Worm (Caenorhabditis elegans) whole organism, L1 larva: Measurements from ENCODE around the gene srp-6.
"Not testable (repeated sequence)": the region's sequence is repeated elsewhere in the genome, so short reads cannot be mapped to it uniquely, and the experiment has no call there.

Experiments used
- C16A3.4 ChIP-seq: fragments of 150-350 bp; optimal IDR thresholded peaks from 2 replicates; lab custom pipeline; 2014; ENCODE audit warnings: missing biosample characterization, missing genetic modification characterization
- C34B4.2 ChIP-seq: sonication (generic microtip); optimal IDR thresholded peaks from 2 replicates; lab custom pipeline; 2017; ENCODE audit warnings: mild to moderate bottlenecking, missing genetic modification characterization, missing compliant biosample characterization
- Y116A8C.19 ChIP-seq: sonication (generic microtip); optimal IDR thresholded peaks from 2 replicates; lab custom pipeline; 2016; ENCODE audit warnings: missing compliant biosample characterization, missing genetic modification characterization, borderline replicate concordance
- blmp-1 ChIP-seq: fragments of 150-350 bp; optimal IDR thresholded peaks from 2 replicates; lab custom pipeline; 2014; ENCODE audit warnings: missing biosample characterization, missing genetic modification characterization
- ceh-8 ChIP-seq: fragments of 200-800 bp; sonication (Bioruptor generic); optimal IDR thresholded peaks from 2 replicates; lab custom pipeline; 2018; ENCODE audit warnings: mild to moderate bottlenecking, missing genetic modification characterization, moderate library complexity, missing compliant biosample characterization
- ceh-90 ChIP-seq: sonication (generic microtip); optimal IDR thresholded peaks from 2 replicates; lab custom pipeline; 2016; ENCODE audit warnings: missing genetic modification characterization, missing compliant biosample characterization
- egl-13 ChIP-seq: sonication (generic microtip); optimal IDR thresholded peaks from 2 replicates; lab custom pipeline; 2016; ENCODE audit warnings: missing genotype, missing genetic modification reagents, missing genetic modification characterization, missing compliant biosample characterization
- egl-27 ChIP-seq, 2 experiments: fragments of 150-350 bp in 1 of 2; sonication (generic microtip); optimal IDR thresholded peaks; 3 replicates each; lab custom pipeline; 2017 to 2018; ENCODE audit warnings: missing biosample characterization in 2 of 2, missing genetic modification characterization in 2 of 2, missing genetic modification reagents in 2 of 2
- fkh-8 ChIP-seq: sonication (generic microtip); optimal IDR thresholded peaks from 2 replicates; lab custom pipeline; 2016; ENCODE audit warnings: mild to moderate bottlenecking, missing genetic modification characterization, missing compliant biosample characterization
- fos-1 ChIP-seq: fragments of 150-350 bp; optimal IDR thresholded peaks from 2 replicates; lab custom pipeline; 2014; ENCODE audit warnings: missing biosample characterization, missing genetic modification characterization
- grh-1 ChIP-seq: fragments of 200-800 bp; sonication (Bioruptor generic); IDR thresholded peaks from 2 replicates; pipeline ENCODE4 v1.3.6; 2022; ENCODE audit warnings: missing genetic modification reagents, missing genetic modification characterization, missing compliant biosample characterization
- hlh-17 ChIP-seq: fragments of 200-800 bp; sonication (Bioruptor generic); optimal IDR thresholded peaks from 2 replicates; lab custom pipeline; 2018; ENCODE audit warnings: missing genetic modification characterization, mild to moderate bottlenecking, missing compliant biosample characterization, moderate library complexity, borderline replicate concordance
- hlh-4 ChIP-seq: sonication (generic microtip); optimal IDR thresholded peaks from 2 replicates; lab custom pipeline; 2016; ENCODE audit warnings: mild to moderate bottlenecking, missing genetic modification characterization, missing compliant biosample characterization
- hpl-2 ChIP-seq: fragments of 150-350 bp; optimal IDR thresholded peaks from 2 replicates; lab custom pipeline; 2014; ENCODE audit warnings: missing biosample characterization, missing genetic modification reagents, missing genetic modification characterization
- lin-15B ChIP-seq: fragments of 150-350 bp; sonication (generic microtip); optimal IDR thresholded peaks from 3 replicates; lab custom pipeline; 2014; ENCODE audit warnings: missing biosample characterization, missing genetic modification characterization
- lin-35 ChIP-seq, 2 experiments: fragments of 150-350 bp; optimal IDR thresholded peaks; 2 replicates each; lab custom pipeline; 2014; ENCODE audit warnings: missing biosample characterization in 2 of 2, missing genetic modification characterization in 2 of 2, missing genetic modification reagents in 2 of 2
- lir-3 ChIP-seq: sonication (generic microtip); optimal IDR thresholded peaks from 2 replicates; lab custom pipeline; 2016; ENCODE audit warnings: mild to moderate bottlenecking, missing genetic modification characterization, moderate library complexity, missing compliant biosample characterization; ENCODE audit not compliant: poor library complexity
- mab-9 ChIP-seq: fragments of 200-800 bp; sonication (Bioruptor generic); IDR thresholded peaks from 2 replicates; pipeline ENCODE4 v1.3.6; 2022; ENCODE audit warnings: missing genetic modification reagents, missing genetic modification characterization, missing compliant biosample characterization
- mdl-1 ChIP-seq, 2 experiments: fragments of 150-350 bp; optimal IDR thresholded peaks; 2 replicates each; lab custom pipeline; 2014 to 2017; ENCODE audit warnings: missing biosample characterization in 2 of 2, missing genetic modification characterization in 2 of 2, inconsistent platforms in 1 of 2
- mef-2 ChIP-seq: fragments of 150-350 bp; optimal IDR thresholded peaks from 2 replicates; lab custom pipeline; 2014; ENCODE audit warnings: missing biosample characterization, missing genetic modification characterization
- mep-1 ChIP-seq: fragments of 150-350 bp; optimal IDR thresholded peaks from 2 replicates; lab custom pipeline; 2014; ENCODE audit warnings: missing biosample characterization, missing genetic modification characterization
- nhr-12 ChIP-seq: sonication (generic microtip); optimal IDR thresholded peaks from 2 replicates; lab custom pipeline; 2017; ENCODE audit warnings: missing biosample characterization, missing genetic modification characterization
- nhr-19 ChIP-seq: fragments of 200-800 bp; sonication (Bioruptor generic); conservative IDR thresholded peaks from 2 replicates; pipeline ENCODE4 v1.3.6; 2022; ENCODE audit warnings: missing genetic modification characterization, missing compliant biosample characterization
- nhr-20 ChIP-seq: sonication (generic microtip); optimal IDR thresholded peaks from 2 replicates; lab custom pipeline; 2016; ENCODE audit warnings: mild to moderate bottlenecking, missing genetic modification characterization, missing compliant biosample characterization
- nhr-47 ChIP-seq: sonication (generic microtip); optimal IDR thresholded peaks from 2 replicates; lab custom pipeline; 2016; ENCODE audit warnings: mild to moderate bottlenecking, missing genetic modification characterization, moderate library complexity, missing compliant biosample characterization
- nhr-71 ChIP-seq: sonication (generic microtip); optimal IDR thresholded peaks from 2 replicates; lab custom pipeline; 2016; ENCODE audit warnings: mild to moderate bottlenecking, missing genetic modification characterization, moderate library complexity, missing compliant biosample characterization
- nhr-76 ChIP-seq: sonication (generic microtip); optimal IDR thresholded peaks from 2 replicates; lab custom pipeline; 2017; ENCODE audit warnings: missing biosample characterization, missing genetic modification characterization
- nhr-85 ChIP-seq: sonication (generic microtip); peaks from one replicate; lab custom pipeline; 2016; ENCODE audit warnings: missing genetic modification characterization, inconsistent platforms, missing compliant biosample characterization
- pag-3 ChIP-seq: sonication (generic microtip); optimal IDR thresholded peaks from 2 replicates; lab custom pipeline; 2017; ENCODE audit warnings: missing genetic modification characterization, mild to moderate bottlenecking, missing compliant biosample characterization, antibody characterized with exemption, borderline replicate concordance; ENCODE audit not compliant: insufficient read depth
- pax-3 ChIP-seq: fragments of 200-800 bp; sonication (Bioruptor generic); optimal IDR thresholded peaks from 2 replicates; lab custom pipeline; 2018; ENCODE audit warnings: mild to moderate bottlenecking, missing genetic modification characterization, moderate library complexity, missing compliant biosample characterization
- snpc-4 ChIP-seq: fragments of 150-350 bp; optimal IDR thresholded peaks from 2 replicates; lab custom pipeline; 2014; ENCODE audit warnings: missing biosample characterization, missing genetic modification characterization
- sox-4 ChIP-seq: sonication (generic microtip); optimal IDR thresholded peaks from 2 replicates; lab custom pipeline; 2016; ENCODE audit warnings: missing genetic modification characterization, missing compliant biosample characterization
- unc-62 ChIP-seq: fragments of 150-350 bp; optimal IDR thresholded peaks from 2 replicates; lab custom pipeline; 2014; ENCODE audit warnings: missing biosample characterization, missing genetic modification reagents, missing genetic modification characterization
- zag-1 ChIP-seq: fragments of 150-350 bp; optimal IDR thresholded peaks from 2 replicates; lab custom pipeline; 2014; ENCODE audit warnings: missing biosample characterization, missing genetic modification characterization

The srp-6 gene

ce11 chrV:7349541-7349940 is 36.4 kb downstream of the srp-6 start, which contains the start of gene nhr-149:
nhr-149 (minus strand) TSS chrV:7349641.
- TF ChIP-seq zag-1 (tag; lab: Kevin White, UChicago) (no peak), mdl-1 (tag; optimal IDR thresholded peaks at IDR 0.05; lab: Kevin White, UChicago) (no peak), grh-1 (GFP tag; lab: Robert Waterston, UW) (no peak), nhr-47 (tag; lab: Kevin White, UChicago) (no peak), mep-1 (tag; lab: Kevin White, UChicago) (no peak), nhr-12 (tag; lab: Kevin White, UChicago) (no peak), sox-4 (tag; lab: Kevin White, UChicago) (no peak), hlh-4 (tag; lab: Kevin White, UChicago) (no peak), nhr-20 (no peak), nhr-85 (no peak), ceh-90 (tag; lab: Kevin White, UChicago) (no peak), egl-27 (tag; optimal IDR thresholded peaks at IDR 0.05; lab: Kevin White, UChicago) (no peak), fkh-8 (tag; lab: Kevin White, UChicago) (no peak)

DNA sequence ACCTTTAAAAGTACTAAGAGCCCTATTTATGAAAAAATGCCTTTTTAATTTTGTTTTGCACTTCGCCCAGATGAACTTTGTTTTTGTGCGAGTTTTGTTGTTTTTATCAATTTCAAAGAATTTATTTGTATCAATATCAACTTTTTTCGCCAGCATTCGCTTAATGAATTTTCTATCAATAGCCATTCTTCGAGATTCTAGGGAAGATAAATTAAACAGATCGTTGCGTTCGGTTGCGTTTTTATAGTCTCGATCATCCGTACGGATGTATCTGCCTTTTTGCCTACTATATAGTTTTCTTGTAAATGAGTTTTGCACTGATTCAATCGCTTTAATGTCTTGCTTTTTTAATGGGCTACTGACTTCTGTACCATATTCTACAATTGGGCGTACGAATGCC is 40.4 kb downstream of the srp-6 start, which contains the start of gene nhr-147:
TSS of gene nhr-147 (plus strand) at position 301 of the 400 bp plus-strand sequence.
- not testable (repeated sequence) for TF ChIP-seq hlh-17 (GFP tag; lab: Kevin White, UChicago); lir-3 (tag; lab: Kevin White, UChicago); ceh-8 (GFP tag; lab: Kevin White, UChicago)

DNA sequence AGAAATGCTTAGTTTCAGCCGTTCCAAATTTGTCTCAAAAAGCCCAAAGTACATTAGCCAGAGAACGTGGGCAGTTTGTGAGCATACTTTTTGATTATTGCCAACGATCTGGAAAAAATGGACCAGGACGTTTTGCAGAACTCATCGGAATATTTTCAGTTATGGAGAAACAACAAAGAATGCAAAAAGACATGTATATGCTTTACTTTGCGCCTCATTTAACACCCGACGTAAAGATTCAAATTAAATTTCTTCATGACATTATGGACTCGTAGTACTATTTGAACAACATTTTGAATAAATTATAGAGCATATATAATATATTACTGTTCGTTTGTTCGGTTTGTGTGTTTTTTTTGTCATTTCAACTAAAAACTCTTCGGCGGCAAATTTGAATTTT is 42.4 kb downstream of the srp-6 start, which contains the start of gene srh-244:
TSS of gene srh-244 (plus strand) at position 301 of the 400 bp plus-strand sequence.
- TF ChIP-seq lin-15B = no peak
- no peak for TF ChIP-seq grh-1 (GFP tag; lab: Robert Waterston, UW)
- no peak for TF ChIP-seq fos-1
- no peak for TF ChIP-seq lin-35 (GFP tag; optimal IDR thresholded peaks at IDR 0.05; lab: Kevin White, UChicago)
- TF ChIP-seq pax-3 (tag; lab: Kevin White, UChicago) = no peak
- TF ChIP-seq ceh-90 (tag; lab: Kevin White, UChicago) = no peak
- TF ChIP-seq C16A3.4 (tag; lab: Kevin White, UChicago) = no peak
- no peak for TF ChIP-seq nhr-19 (GFP tag; lab: Robert Waterston, UW)
- no peak for TF ChIP-seq pag-3 (tag; lab: Kevin White, UChicago)
- TF ChIP-seq nhr-76 (tag; lab: Kevin White, UChicago) = no peak
- no peak for TF ChIP-seq unc-62
- no peak for TF ChIP-seq C34B4.2 (tag; lab: Kevin White, UChicago)
- TF ChIP-seq mab-9 (GFP tag; lab: Robert Waterston, UW) = no peak
- no peak for TF ChIP-seq nhr-71 (tag; lab: Kevin White, UChicago)
- no peak for TF ChIP-seq egl-13 (tag; lab: Kevin White, UChicago)
- TF ChIP-seq hpl-2 (GFP tag; lab: Kevin White, UChicago) = no peak
- no peak for TF ChIP-seq mef-2 (tag; lab: Kevin White, UChicago)
- no peak for TF ChIP-seq Y116A8C.19 (tag; lab: Kevin White, UChicago)
- no peak for TF ChIP-seq snpc-4 (tag; lab: Kevin White, UChicago)

- TF ChIP-seq blmp-1 (tag; lab: Kevin White, UChicago) (peak; percentile 2), nhr-19 (GFP tag; lab: Robert Waterston, UW) (no peak)
- TF ChIP-seq, all 84 proteins: peak for 1
Measured at ce11 chrV:7341942-7342341, 44.0 kb downstream of the srp-6 start, which contains the start of the genes nhr-263 and nhr-148. nhr-263 (minus strand) TSS chrV:7342042. nhr-148 (plus strand) TSS chrV:7342156.
